Worm (Caenorhabditis elegans) whole organism, L4 larva: ENCODE measurements around the gene gid-8.

ENCODE experiments used
- D1046.2 ChIP-seq: fragments of 200-800 bp; sonication (Bioruptor generic); IDR thresholded peaks from 2 replicates; pipeline ENCODE4 v1.3.6; 2022; ENCODE audit warnings: missing genetic modification characterization, missing compliant biosample characterization
- F49E8.2 ChIP-seq: sonication (generic microtip); optimal IDR thresholded peaks from 2 replicates; lab custom pipeline; 2016; ENCODE audit warnings: missing compliant biosample characterization, mild to moderate bottlenecking, missing genetic modification characterization, borderline replicate concordance
- aha-1 ChIP-seq: fragments of 150-350 bp; peaks from one replicate; lab custom pipeline; 2014; ENCODE audit warnings: missing biosample characterization, missing genetic modification characterization
- ceh-20 ChIP-seq: fragments of 200-800 bp; sonication (Bioruptor generic); IDR thresholded peaks from 2 replicates; pipeline ENCODE4 v1.3.6; 2022; ENCODE audit warnings: missing genetic modification reagents, missing genetic modification characterization, missing compliant biosample characterization
- ces-1 ChIP-seq: fragments of 150-350 bp; sonication (generic microtip); optimal IDR thresholded peaks from 4 replicates; lab custom pipeline; 2014; ENCODE audit warnings: missing biosample characterization, missing genetic modification reagents, missing genetic modification characterization
- ctbp-1 ChIP-seq: fragments of 200-800 bp; sonication (Bioruptor generic); IDR thresholded peaks from 2 replicates; pipeline ENCODE4 v1.3.6; 2022; ENCODE audit warnings: missing genetic modification reagents, missing genetic modification characterization, missing compliant biosample characterization
- daf-16 ChIP-seq, 3 experiments: sonication (generic microtip); optimal IDR thresholded peaks; 2 replicates each; lab custom pipeline; 2016 to 2017; ENCODE audit warnings: missing genetic modification characterization in 3 of 3, missing genetic modification reagents in 3 of 3, mild to moderate bottlenecking in 2 of 3, missing compliant biosample characterization in 2 of 3, missing biosample characterization in 1 of 3, moderate library complexity in 1 of 3
- daf-19 ChIP-seq: fragments of 200-800 bp; sonication (Bioruptor generic); conservative IDR thresholded peaks from 2 replicates; pipeline ENCODE4 v1.3.6; 2022; ENCODE audit warnings: missing genetic modification characterization, missing compliant biosample characterization
- daf-8 ChIP-seq: fragments of 200-800 bp; sonication (Bioruptor generic); IDR thresholded peaks from 2 replicates; pipeline ENCODE4 v1.3.6; 2022; ENCODE audit warnings: missing genetic modification characterization, missing compliant biosample characterization
- dpl-1 ChIP-seq: fragments of 150-350 bp; optimal IDR thresholded peaks from 2 replicates; lab custom pipeline; 2014; ENCODE audit warnings: missing biosample characterization, missing genetic modification reagents, missing genetic modification characterization
- duxl-1 ChIP-seq: sonication (generic microtip); optimal IDR thresholded peaks from 2 replicates; lab custom pipeline; 2016; ENCODE audit warnings: mild to moderate bottlenecking, missing genetic modification characterization, moderate library complexity, missing compliant biosample characterization; ENCODE audit not compliant: poor library complexity
- dve-1 ChIP-seq: sonication (generic microtip); optimal IDR thresholded peaks from 2 replicates; lab custom pipeline; 2017; ENCODE audit warnings: antibody characterized with exemption, mild to moderate bottlenecking, missing genetic modification characterization, missing compliant biosample characterization; ENCODE audit not compliant: insufficient read depth
- egl-27 ChIP-seq: sonication (generic microtip); optimal IDR thresholded peaks from 3 replicates; lab custom pipeline; 2017; ENCODE audit warnings: missing biosample characterization, missing genetic modification reagents, missing genetic modification characterization
- fkh-10 ChIP-seq: fragments of 150-350 bp; optimal IDR thresholded peaks from 2 replicates; lab custom pipeline; 2014; ENCODE audit warnings: missing biosample characterization, missing genetic modification reagents, missing genetic modification characterization
- hlh-11 ChIP-seq: fragments of 200-800 bp; sonication (Bioruptor generic); optimal IDR thresholded peaks from 2 replicates; lab custom pipeline; 2018; ENCODE audit warnings: mild to moderate bottlenecking, missing genetic modification characterization, missing compliant biosample characterization
- hlh-30 ChIP-seq: sonication (generic microtip); optimal IDR thresholded peaks from 2 replicates; lab custom pipeline; 2017; ENCODE audit warnings: antibody characterized with exemption, mild to moderate bottlenecking, missing genetic modification characterization, missing compliant biosample characterization; ENCODE audit not compliant: insufficient read depth
- lin-15B ChIP-seq: fragments of 150-350 bp; sonication (generic microtip); optimal IDR thresholded peaks from 3 replicates; lab custom pipeline; 2014; ENCODE audit warnings: missing biosample characterization, missing genetic modification characterization
- lin-29 ChIP-seq: fragments of 200-800 bp; sonication (Bioruptor generic); IDR thresholded peaks from 2 replicates; pipeline ENCODE4 v1.3.6; 2022; ENCODE audit warnings: missing genetic modification reagents, missing genetic modification characterization, missing compliant biosample characterization
- lin-39 ChIP-seq: fragments of 150-350 bp; optimal IDR thresholded peaks from 2 replicates; lab custom pipeline; 2014; ENCODE audit warnings: missing biosample characterization, missing genetic modification reagents, missing genetic modification characterization
- lsy-2 ChIP-seq, 2 experiments: fragments of 150-350 bp in 1 of 2; sonication (generic microtip) in 1 of 2; optimal IDR thresholded peaks; 2 replicates each; lab custom pipeline; 2014 to 2017; ENCODE audit warnings: missing biosample characterization in 2 of 2, missing genetic modification characterization in 2 of 2
- madf-9 ChIP-seq: fragments of 200-800 bp; sonication (Bioruptor generic); conservative IDR thresholded peaks from 2 replicates; pipeline ENCODE4 v1.3.6; 2022; ENCODE audit warnings: missing genetic modification reagents, missing genetic modification characterization, missing compliant biosample characterization
- nhr-10 ChIP-seq: fragments of 150-350 bp; optimal IDR thresholded peaks from 2 replicates; lab custom pipeline; 2014; ENCODE audit warnings: missing biosample characterization, missing genetic modification characterization
- nhr-111 ChIP-seq: fragments of 200-800 bp; sonication (Bioruptor generic); optimal IDR thresholded peaks from 2 replicates; lab custom pipeline; 2018; ENCODE audit warnings: mild to moderate bottlenecking, missing genetic modification characterization, missing compliant biosample characterization
- nhr-25 ChIP-seq: sonication (generic microtip); optimal IDR thresholded peaks from 2 replicates; lab custom pipeline; 2017; ENCODE audit warnings: missing genetic modification characterization, mild to moderate bottlenecking, missing compliant biosample characterization, antibody characterized with exemption, moderate library complexity, borderline replicate concordance; ENCODE audit not compliant: insufficient read depth
- nhr-6 ChIP-seq: fragments of 150-350 bp; optimal IDR thresholded peaks from 2 replicates; lab custom pipeline; 2014; ENCODE audit warnings: missing biosample characterization, missing genetic modification characterization
- nhr-77 ChIP-seq: fragments of 150-350 bp; optimal IDR thresholded peaks from 2 replicates; lab custom pipeline; 2014; ENCODE audit warnings: missing biosample characterization, missing genetic modification characterization
- php-3 ChIP-seq: fragments of 200-800 bp; sonication (Bioruptor generic); IDR thresholded peaks from 2 replicates; pipeline ENCODE4 v1.3.6; 2022; ENCODE audit warnings: missing genetic modification reagents, missing genetic modification characterization, missing compliant biosample characterization
- pqm-1 ChIP-seq: sonication (generic microtip); optimal IDR thresholded peaks from 2 replicates; lab custom pipeline; 2017; ENCODE audit warnings: missing biosample characterization, missing genetic modification characterization
- set-16 ChIP-seq: fragments of 200-800 bp; sonication (Bioruptor generic); IDR thresholded peaks from 2 replicates; pipeline ENCODE4 v1.3.6; 2022; ENCODE audit warnings: missing genetic modification reagents, missing genetic modification characterization, missing compliant biosample characterization
- skn-1 ChIP-seq: fragments of 150-350 bp; optimal IDR thresholded peaks from 2 replicates; lab custom pipeline; 2014; ENCODE audit warnings: missing biosample characterization, missing genetic modification characterization
- snpc-4 ChIP-seq: fragments of 150-350 bp; optimal IDR thresholded peaks from 2 replicates; lab custom pipeline; 2014; ENCODE audit warnings: missing biosample characterization, missing genetic modification characterization
- spr-1 ChIP-seq: sonication (generic microtip); optimal IDR thresholded peaks from 2 replicates; lab custom pipeline; 2016; ENCODE audit warnings: mild to moderate bottlenecking, missing genetic modification characterization, missing compliant biosample characterization
- spr-3 ChIP-seq: fragments of 200-800 bp; sonication (Bioruptor generic); optimal IDR thresholded peaks from 2 replicates; lab custom pipeline; 2018; ENCODE audit warnings: mild to moderate bottlenecking, missing genetic modification characterization, missing compliant biosample characterization
- unc-62 ChIP-seq, 3 experiments: fragments of 150-350 bp in 1 of 3; sonication (generic microtip); optimal IDR thresholded peaks in 2 of 3; peaks in 1 of 3; 1 replicate in 1 of 3; 2 replicates in 2 of 3; lab custom pipeline; 2014 to 2017; ENCODE audit warnings: missing biosample characterization in 3 of 3, missing genetic modification characterization in 3 of 3, missing genetic modification reagents in 3 of 3, missing genotype in 1 of 3
- zfp-2 ChIP-seq: sonication (generic microtip); optimal IDR thresholded peaks from 2 replicates; lab custom pipeline; 2016; ENCODE audit warnings: mild to moderate bottlenecking, missing genetic modification characterization, missing compliant biosample characterization
- zfp-3 ChIP-seq: fragments of 200-800 bp; sonication (Bioruptor generic); conservative IDR thresholded peaks from 2 replicates; pipeline ENCODE4 v1.3.6; 2022; ENCODE audit warnings: missing genetic modification reagents, missing genetic modification characterization, missing compliant biosample characterization

gid-8 gene

ce11 chrV:1432500-1433418 is 34.8 kb upstream of the gid-8 start (continued):
- TF ChIP-seq daf-16 (GFP tag; optimal IDR thresholded peaks at IDR 0.05; lab: Kevin White, UChicago) = no peak
- peak; percentile 90 for TF ChIP-seq daf-16 (tag; optimal IDR thresholded peaks at IDR 0.05; lab: Kevin White, UChicago)
- TF ChIP-seq fkh-10 (GFP tag; lab: Kevin White, UChicago) = no peak
- no peak for TF ChIP-seq lsy-2 (tag; optimal IDR thresholded peaks at IDR 0.05; lab: Kevin White, UChicago)
- peak; percentile 4 for TF ChIP-seq hlh-11 (tag; lab: Kevin White, UChicago)
- TF ChIP-seq spr-1 (tag; lab: Kevin White, UChicago) = no peak
- TF ChIP-seq ces-1 (GFP tag; lab: Kevin White, UChicago) = no peak
- TF ChIP-seq D1046.2 (GFP tag; lab: Robert Waterston, UW) = no peak
- no peak for TF ChIP-seq madf-9 (GFP tag; lab: Robert Waterston, UW)
- TF ChIP-seq, all 104 proteins: peak for 7

ce11 chrV:1433419-1433765 is 34.2 kb upstream of the gid-8 start:
- no peak for TF ChIP-seq set-16
- no peak for TF ChIP-seq unc-62 (GFP tag; optimal IDR thresholded peaks at IDR 0.05 in 1 of 2; lab: Kevin White, UChicago)
- TF ChIP-seq unc-62 (tag; optimal IDR thresholded peaks at IDR 0.05; lab: Kevin White, UChicago) = no peak
- no peak for TF ChIP-seq lin-15B (tag; lab: Kevin White, UChicago)
- no peak for TF ChIP-seq ctbp-1 (GFP tag; lab: Robert Waterston, UW)

ce11 chrV:1434398-1434797 is 33.1 kb upstream of the gid-8 start:
- TF ChIP-seq F49E8.2 = no peak
- peak; percentile 99 for TF ChIP-seq aha-1 (tag; lab: Kevin White, UChicago)
- peak; percentile 80 for TF ChIP-seq set-16

- TF ChIP-seq nhr-77 (tag; lab: Kevin White, UChicago) (no peak), dpl-1 (GFP tag; lab: Kevin White, UChicago) (no peak), nhr-10 (tag; lab: Kevin White, UChicago) (no peak), hlh-11 (tag; lab: Kevin White, UChicago) (no peak), nhr-25 (tag; lab: Kevin White, UChicago) (no peak), egl-27 (tag; lab: Kevin White, UChicago) (no peak), skn-1 (tag; lab: Kevin White, UChicago) (no peak), spr-3 (GFP tag; lab: Kevin White, UChicago) (no peak), zfp-2 (tag; lab: Kevin White, UChicago) (no peak), nhr-111 (no peak), duxl-1 (no peak), daf-8 (GFP tag; lab: Robert Waterston, UW) (no peak), snpc-4 (tag; lab: Kevin White, UChicago) (no peak), lin-39 (no peak), ceh-20 (no peak), php-3 (GFP tag; lab: Robert Waterston, UW) (no peak), F49E8.2 (no peak)
Observed at ce11 chrV:1435106-1435505, 32.4 kb upstream of the gid-8 start.

- TF ChIP-seq dve-1 (tag; lab: Kevin White, UChicago) (no peak), lin-29 (GFP tag; lab: Robert Waterston, UW) (no peak), pqm-1 (tag; lab: Kevin White, UChicago) (no peak), daf-19 (GFP tag; lab: Robert Waterston, UW) (no peak), hlh-30 (peak; percentile 6), unc-62 (GFP tag; optimal IDR thresholded peaks at IDR 0.05 in 1 of 2; lab: Kevin White, UChicago) (peak in 1 of 2 experiments; percentile 88), unc-62 (tag; optimal IDR thresholded peaks at IDR 0.05; lab: Kevin White, UChicago) (no peak), zfp-3 (GFP tag; lab: Robert Waterston, UW) (no peak), aha-1 (tag; lab: Kevin White, UChicago) (peak; percentile 84), nhr-6 (tag; lab: Kevin White, UChicago) (no peak)
Observed at ce11 chrV:1438205-1438604, 29.3 kb upstream of the gid-8 start.
